Worm (Caenorhabditis elegans) whole organism, late embryonic: Measurements from ENCODE around the gene degl-1.

Experiments
- ama-1 ChIP-seq: fragments of 150-350 bp; optimal IDR thresholded peaks from 2 replicates; lab custom pipeline; 2014
- elt-2 ChIP-seq: sonication (generic microtip); optimal IDR thresholded peaks from 2 replicates; lab custom pipeline; 2016; ENCODE audit warnings: missing genetic modification reagents, missing genetic modification characterization, missing compliant biosample characterization
- pqm-1 ChIP-seq: sonication (generic microtip); optimal IDR thresholded peaks from 2 replicates; lab custom pipeline; 2016; ENCODE audit warnings: missing genetic modification characterization, missing compliant biosample characterization

DNA sequence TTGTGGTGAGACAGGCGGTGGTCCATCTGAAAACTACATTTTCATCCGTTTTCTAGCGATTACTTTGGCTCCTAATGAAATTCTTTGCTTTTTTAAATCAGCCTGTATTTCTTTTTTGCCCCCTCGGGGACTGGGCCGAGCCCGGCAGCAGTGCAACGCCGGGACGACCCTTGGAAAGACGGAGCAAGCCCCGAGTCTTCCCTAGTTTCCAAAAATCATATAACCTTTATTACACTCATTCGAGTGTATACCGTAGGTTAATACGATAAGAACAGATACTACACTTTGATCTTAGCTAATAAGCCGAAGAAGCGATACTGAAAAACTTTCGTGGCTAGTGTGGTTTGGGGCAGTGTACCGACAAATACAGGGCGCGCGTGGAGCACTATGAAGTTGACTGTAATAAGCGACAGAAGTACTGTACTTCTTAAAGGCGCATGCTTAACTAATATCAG is 6.5 kb downstream of the degl-1 start:
- TF ChIP-seq pqm-1 (no peak), ama-1 (lab: Kevin White, UChicago) (no peak), elt-2 (tag; lab: Kevin White, UChicago) (no peak)
